Worm (Caenorhabditis elegans) whole organism, mixed stage, embryonic: ENCODE results near the gene del-8.

ENCODE experiments used
- blmp-1 ChIP-seq: fragments of 150-350 bp; optimal IDR thresholded peaks from 2 replicates; lab custom pipeline; 2014; ENCODE audit warnings: missing biosample characterization, missing genetic modification characterization
- lsy-2 ChIP-seq: fragments of 150-350 bp; optimal IDR thresholded peaks from 2 replicates; lab custom pipeline; 2014; ENCODE audit warnings: missing biosample characterization, missing genetic modification characterization
- mep-1 ChIP-seq: fragments of 150-350 bp; optimal IDR thresholded peaks from 2 replicates; lab custom pipeline; 2017; ENCODE audit warnings: missing biosample characterization, missing genetic modification reagents, missing genetic modification characterization, inconsistent platforms
- snpc-4 ChIP-seq: fragments of 150-350 bp; optimal IDR thresholded peaks from 2 replicates; lab custom pipeline; 2014; ENCODE audit warnings: missing biosample characterization, missing genetic modification characterization
- sptf-1 ChIP-seq: sonication (generic microtip); optimal IDR thresholded peaks from 2 replicates; lab custom pipeline; 2017; ENCODE audit warnings: mild to moderate bottlenecking, missing genetic modification characterization, moderate library complexity, missing compliant biosample characterization

ce11 chrX:9556038-9556437 is 33.2 kb upstream of the del-8 start:
- TF ChIP-seq lsy-2 (tag; lab: Kevin White, UChicago) (no peak), blmp-1 (tag; lab: Kevin White, UChicago) (no peak), sptf-1 (tag; lab: Kevin White, UChicago) (no peak), snpc-4 (tag; lab: Kevin White, UChicago) (no peak), mep-1 (tag; lab: Kevin White, UChicago) (no peak)
